Fruit fly (Drosophila melanogaster): ENCODE data around the gene CG6154.

Gene CG6154

DNA sequence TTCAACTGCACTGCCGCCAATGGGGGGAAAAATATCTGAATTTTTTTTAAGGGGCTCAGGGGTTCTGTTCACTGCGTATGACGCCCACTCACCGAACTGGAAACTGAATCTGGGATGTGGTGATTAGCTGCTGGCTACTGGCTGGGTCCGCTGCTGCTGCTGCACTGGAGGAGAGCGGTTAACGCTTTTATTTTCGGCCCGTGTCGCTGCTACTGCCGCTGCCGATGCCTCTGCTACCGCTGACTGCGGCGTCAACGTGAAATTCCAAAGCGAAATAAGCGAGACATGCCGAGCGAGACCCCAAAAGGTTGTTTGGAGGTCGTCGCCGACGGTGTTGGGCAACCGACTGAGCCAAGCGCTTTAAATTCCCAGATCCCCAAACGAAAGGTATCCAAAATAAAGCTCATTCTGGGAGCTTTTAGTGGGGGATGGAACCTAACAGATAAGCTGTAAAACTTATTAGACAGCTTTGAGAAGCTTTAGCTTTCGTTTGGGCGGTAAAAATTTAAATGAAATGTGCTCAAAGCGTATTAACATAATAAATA lies 1.1 kb upstream of the CG6154 start, which contains the start of gene Ald1 (continued):
- TF ChIP-seq BEAF-32 (GFP tag; optimal IDR thresholded peaks at IDR 0.05), result no peak
- peak; percentile 2 for TF ChIP-seq caup (GFP tag; optimal IDR thresholded peaks at IDR 0.05; ENCODE audit: severe bottlenecking)
- 0 out of 2 replicates have a peak, but pooled peaks have one; percentile 5 for TF ChIP-seq GATAe (GFP tag; conservative IDR thresholded peaks at IDR 0.05)
- TF ChIP-seq Med (GFP tag), result peak; percentile 50
- no peak for TF ChIP-seq HmgD (GFP tag; optimal IDR thresholded peaks at IDR 0.05)
- no peak for TF ChIP-seq CG31224 (GFP tag; IDR thresholded peaks at IDR 0.05)
- TF ChIP-seq CG7357 (GFP tag; IDR thresholded peaks at IDR 0.05), result no peak
- TF ChIP-seq CG15696 (tag; optimal IDR thresholded peaks at IDR 0.05), result no peak
- TF ChIP-seq ara (GFP tag; IDR thresholded peaks at IDR 0.05), result no peak
- peak; percentile 55 for TF ChIP-seq Jarid2 (GFP tag; optimal IDR thresholded peaks at IDR 0.05)
- 0 out of 2 replicates have a peak, but pooled peaks have one; percentile 38 for TF ChIP-seq Atf6 (GFP tag; IDR thresholded peaks at IDR 0.05)
- TF ChIP-seq kni (GFP tag; optimal IDR thresholded peaks at IDR 0.05), result peak; percentile 46
- TF ChIP-seq BtbVII (GFP tag; optimal IDR thresholded peaks at IDR 0.05), result peak; percentile 53
- peak; percentile 85 for TF ChIP-seq sens (GFP tag)
- TF ChIP-seq CG7745 (tag; optimal IDR thresholded peaks at IDR 0.05), result no peak
- no peak for TF ChIP-seq CG11723 (GFP tag; optimal IDR thresholded peaks at IDR 0.05)
- TF ChIP-seq lilli (GFP tag; optimal IDR thresholded peaks at IDR 0.05), result peak; percentile 36
- TF ChIP-seq bcd (GFP tag; optimal IDR thresholded peaks at IDR 0.05), result peak; percentile 2
- no peak for TF ChIP-seq en (GFP tag; optimal IDR thresholded peaks at IDR 0.05)
- TF ChIP-seq CG10543 (GFP tag; optimal IDR thresholded peaks at IDR 0.05), result peak; percentile 91
- no peak for TF ChIP-seq CG18619 (GFP tag; optimal IDR thresholded peaks at IDR 0.05)
- no peak for TF ChIP-seq twi (tag; optimal IDR thresholded peaks at IDR 0.05)
- TF ChIP-seq CG1832 (GFP tag; optimal IDR thresholded peaks at IDR 0.05), result no peak
- TF ChIP-seq Hand (GFP tag; optimal IDR thresholded peaks at IDR 0.05), result peak; percentile 51
- peak; percentile 4 for TF ChIP-seq dmrt99B (tag; optimal IDR thresholded peaks at IDR 0.05)
- TF ChIP-seq cwo (GFP tag; optimal IDR thresholded peaks at IDR 0.05), result peak; percentile 75
- peak; percentile 61 for TF ChIP-seq Fer1 (GFP tag; optimal IDR thresholded peaks at IDR 0.05)
- peak; percentile 80 for TF ChIP-seq Deaf1 (tag; optimal IDR thresholded peaks at IDR 0.05)
- TF ChIP-seq CG7786 (GFP tag; optimal IDR thresholded peaks at IDR 0.05), result no peak
- TF ChIP-seq CG5245 (GFP tag; optimal IDR thresholded peaks at IDR 0.05), result no peak
- peak in 1 of 2 experiments; percentile 96 for TF ChIP-seq Pdp1 (GFP tag; optimal IDR thresholded peaks at IDR 0.05)
- peak; percentile 18 for TF ChIP-seq stwl (tag; optimal IDR thresholded peaks at IDR 0.05)
- TF ChIP-seq CG1603 (tag; optimal IDR thresholded peaks at IDR 0.05), result peak; percentile 5
- peak; percentile 94 for TF ChIP-seq ftz-f1 (GFP tag; optimal IDR thresholded peaks at IDR 0.05)
- TF ChIP-seq CG16863 (GFP tag; optimal IDR thresholded peaks at IDR 0.05), result no peak
- no peak for TF ChIP-seq luna (GFP tag; optimal IDR thresholded peaks at IDR 0.05)
- TF ChIP-seq Rx (GFP tag; IDR thresholded peaks at IDR 0.05), result no peak
- no peak for TF ChIP-seq CG6254 (GFP tag; optimal IDR thresholded peaks at IDR 0.05)
- TF ChIP-seq CG13894 (tag; optimal IDR thresholded peaks at IDR 0.05), result peak; percentile 48
- peak; percentile 65 for TF ChIP-seq CG13287 (GFP tag; IDR thresholded peaks at IDR 0.05; ENCODE audit: partially characterized antibody)
- 0 out of 3 replicates have a peak, but pooled peaks have one; percentile 33 for TF ChIP-seq CG16813 (GFP tag; IDR thresholded peaks at IDR 0.05; ENCODE audit: partially characterized antibody)
- TF ChIP-seq tgo (GFP tag; IDR thresholded peaks at IDR 0.05), result no peak
- peak; percentile 100 for TF ChIP-seq ERR (GFP tag; optimal IDR thresholded peaks at IDR 0.05)
- peak; percentile 22 for TF ChIP-seq Blimp-1 (GFP tag; optimal IDR thresholded peaks at IDR 0.05)
- TF ChIP-seq gcm (GFP tag; optimal IDR thresholded peaks at IDR 0.05), result no peak
- TF ChIP-seq CG7271 (tag; optimal IDR thresholded peaks at IDR 0.05), result no peak
- TF ChIP-seq unc-4 (GFP tag; IDR thresholded peaks at IDR 0.05; ENCODE audit: partially characterized antibody), result peak; percentile 53
- no peak for TF ChIP-seq CG1529 (GFP tag; optimal IDR thresholded peaks at IDR 0.05)
- TF ChIP-seq CG34376 (GFP tag; optimal IDR thresholded peaks at IDR 0.05), result peak; percentile 81

All from whole organism, embryonic.